Worm (Caenorhabditis elegans) whole organism, L4 larva: ENCODE measurements around the gene tax-4.

ENCODE experiments used
- D1046.2 ChIP-seq: fragments of 200-800 bp; sonication (Bioruptor generic); IDR thresholded peaks from 2 replicates; pipeline ENCODE4 v1.3.6; 2022; ENCODE audit warnings: missing genetic modification characterization, missing compliant biosample characterization
- F26F4.8 ChIP-seq: fragments of 200-800 bp; sonication (Bioruptor generic); conservative IDR thresholded peaks from 2 replicates; pipeline ENCODE4 v1.3.6; 2022; ENCODE audit warnings: missing genetic modification characterization, missing compliant biosample characterization
- R02D3.7 ChIP-seq: fragments of 150-350 bp; sonication (generic microtip); optimal IDR thresholded peaks from 3 replicates; lab custom pipeline; 2014; ENCODE audit warnings: missing biosample characterization, missing genetic modification characterization
- aha-1 ChIP-seq: fragments of 150-350 bp; peaks from one replicate; lab custom pipeline; 2014; ENCODE audit warnings: missing biosample characterization, missing genetic modification characterization
- ceh-62 ChIP-seq: sonication (generic microtip); optimal IDR thresholded peaks from 2 replicates; lab custom pipeline; 2017; ENCODE audit warnings: missing biosample characterization, missing genetic modification characterization
- ctbp-1 ChIP-seq: fragments of 200-800 bp; sonication (Bioruptor generic); IDR thresholded peaks from 2 replicates; pipeline ENCODE4 v1.3.6; 2022; ENCODE audit warnings: missing genetic modification reagents, missing genetic modification characterization, missing compliant biosample characterization
- daf-8 ChIP-seq: fragments of 200-800 bp; sonication (Bioruptor generic); IDR thresholded peaks from 2 replicates; pipeline ENCODE4 v1.3.6; 2022; ENCODE audit warnings: missing genetic modification characterization, missing compliant biosample characterization
- dmd-8 ChIP-seq: fragments of 200-800 bp; sonication (Bioruptor generic); IDR thresholded peaks from 2 replicates; pipeline ENCODE4 v1.3.6; 2022; ENCODE audit warnings: missing genetic modification characterization, missing compliant biosample characterization
- fos-1 ChIP-seq: fragments of 150-350 bp; optimal IDR thresholded peaks from 2 replicates; lab custom pipeline; 2014; ENCODE audit warnings: missing biosample characterization, missing genetic modification characterization
- hlh-11 ChIP-seq: fragments of 200-800 bp; sonication (Bioruptor generic); optimal IDR thresholded peaks from 2 replicates; lab custom pipeline; 2018; ENCODE audit warnings: mild to moderate bottlenecking, missing genetic modification characterization, missing compliant biosample characterization
- hlh-30 ChIP-seq: sonication (generic microtip); optimal IDR thresholded peaks from 2 replicates; lab custom pipeline; 2017; ENCODE audit warnings: antibody characterized with exemption, mild to moderate bottlenecking, missing genetic modification characterization, missing compliant biosample characterization; ENCODE audit not compliant: insufficient read depth
- hmg-1.1 ChIP-seq: fragments of 200-800 bp; sonication (Bioruptor generic); IDR thresholded peaks from 2 replicates; pipeline ENCODE4 v1.3.6; 2022; ENCODE audit warnings: missing genetic modification reagents, missing genetic modification characterization, missing compliant biosample characterization
- lim-7 ChIP-seq: fragments of 200-800 bp; sonication (Bioruptor generic); IDR thresholded peaks from 2 replicates; pipeline ENCODE4 v1.3.6; 2022; ENCODE audit warnings: missing genetic modification characterization, missing compliant biosample characterization
- lin-29 ChIP-seq: fragments of 200-800 bp; sonication (Bioruptor generic); IDR thresholded peaks from 2 replicates; pipeline ENCODE4 v1.3.6; 2022; ENCODE audit warnings: missing genetic modification reagents, missing genetic modification characterization, missing compliant biosample characterization
- lin-38 ChIP-seq: fragments of 200-800 bp; sonication (Bioruptor generic); IDR thresholded peaks from 2 replicates; pipeline ENCODE4 v1.3.6; 2022; ENCODE audit warnings: missing genetic modification reagents, missing genetic modification characterization, missing compliant biosample characterization
- lin-39 ChIP-seq: fragments of 150-350 bp; optimal IDR thresholded peaks from 2 replicates; lab custom pipeline; 2014; ENCODE audit warnings: missing biosample characterization, missing genetic modification reagents, missing genetic modification characterization
- lir-3 ChIP-seq: sonication (generic microtip); optimal IDR thresholded peaks from 2 replicates; lab custom pipeline; 2016; ENCODE audit warnings: mild to moderate bottlenecking, missing genetic modification characterization, missing compliant biosample characterization
- madf-9 ChIP-seq: fragments of 200-800 bp; sonication (Bioruptor generic); conservative IDR thresholded peaks from 2 replicates; pipeline ENCODE4 v1.3.6; 2022; ENCODE audit warnings: missing genetic modification reagents, missing genetic modification characterization, missing compliant biosample characterization
- mdl-1 ChIP-seq, 2 experiments: fragments of 150-350 bp in 1 of 2; sonication (generic microtip) in 1 of 2; optimal IDR thresholded peaks; 2 replicates each; lab custom pipeline; 2014 to 2017; ENCODE audit warnings: missing biosample characterization in 2 of 2, missing genetic modification characterization in 2 of 2
- nhr-11 ChIP-seq: fragments of 150-350 bp; optimal IDR thresholded peaks from 2 replicates; lab custom pipeline; 2014; ENCODE audit warnings: missing biosample characterization, missing genetic modification characterization
- nhr-237 ChIP-seq: sonication (generic microtip); optimal IDR thresholded peaks from 2 replicates; lab custom pipeline; 2017; ENCODE audit warnings: missing biosample characterization, missing genetic modification characterization
- nhr-25 ChIP-seq: sonication (generic microtip); optimal IDR thresholded peaks from 2 replicates; lab custom pipeline; 2017; ENCODE audit warnings: missing genetic modification characterization, mild to moderate bottlenecking, missing compliant biosample characterization, antibody characterized with exemption, moderate library complexity, borderline replicate concordance; ENCODE audit not compliant: insufficient read depth
- nhr-6 ChIP-seq: fragments of 150-350 bp; optimal IDR thresholded peaks from 2 replicates; lab custom pipeline; 2014; ENCODE audit warnings: missing biosample characterization, missing genetic modification characterization
- rbr-2 ChIP-seq: sonication (generic microtip); optimal IDR thresholded peaks from 2 replicates; lab custom pipeline; 2016; ENCODE audit warnings: missing genotype, missing genetic modification characterization, missing compliant biosample characterization
- saeg-2 ChIP-seq: fragments of 200-800 bp; sonication (Bioruptor generic); IDR thresholded peaks from 2 replicates; pipeline ENCODE4 v1.3.6; 2022; ENCODE audit warnings: missing genetic modification reagents, missing genetic modification characterization, missing compliant biosample characterization
- sdz-12 ChIP-seq: fragments of 200-800 bp; sonication (Bioruptor generic); optimal IDR thresholded peaks from 2 replicates; lab custom pipeline; 2018; ENCODE audit warnings: mild to moderate bottlenecking, missing genetic modification characterization, missing compliant biosample characterization
- snpc-4 ChIP-seq: fragments of 150-350 bp; optimal IDR thresholded peaks from 2 replicates; lab custom pipeline; 2014; ENCODE audit warnings: missing biosample characterization, missing genetic modification characterization
- unc-130 ChIP-seq: sonication (generic microtip); optimal IDR thresholded peaks from 2 replicates; lab custom pipeline; 2016; ENCODE audit warnings: missing genetic modification reagents, missing genetic modification characterization, missing compliant biosample characterization
- unc-62 ChIP-seq, 3 experiments: fragments of 150-350 bp in 1 of 3; sonication (generic microtip); optimal IDR thresholded peaks in 2 of 3; peaks in 1 of 3; 1 replicate in 1 of 3; 2 replicates in 2 of 3; lab custom pipeline; 2014 to 2017; ENCODE audit warnings: missing biosample characterization in 3 of 3, missing genetic modification characterization in 3 of 3, missing genetic modification reagents in 3 of 3, missing genotype in 1 of 3
- zag-1 ChIP-seq: fragments of 150-350 bp; optimal IDR thresholded peaks from 2 replicates; lab custom pipeline; 2014; ENCODE audit warnings: missing biosample characterization, missing genetic modification characterization
- zfp-2 ChIP-seq: sonication (generic microtip); optimal IDR thresholded peaks from 2 replicates; lab custom pipeline; 2016; ENCODE audit warnings: mild to moderate bottlenecking, missing genetic modification characterization, missing compliant biosample characterization
- zfp-3 ChIP-seq: fragments of 200-800 bp; sonication (Bioruptor generic); conservative IDR thresholded peaks from 2 replicates; pipeline ENCODE4 v1.3.6; 2022; ENCODE audit warnings: missing genetic modification reagents, missing genetic modification characterization, missing compliant biosample characterization
- zip-11 ChIP-seq: fragments of 200-800 bp; sonication (Bioruptor generic); IDR thresholded peaks from 2 replicates; pipeline ENCODE4 v1.3.6; 2022; ENCODE audit warnings: missing genetic modification characterization, missing compliant biosample characterization
- ztf-11 ChIP-seq: fragments of 150-350 bp; optimal IDR thresholded peaks from 2 replicates; lab custom pipeline; 2014; ENCODE audit warnings: missing biosample characterization, missing genetic modification characterization
- ztf-7 ChIP-seq: fragments of 150-350 bp; optimal IDR thresholded peaks from 2 replicates; lab custom pipeline; 2014; ENCODE audit warnings: missing biosample characterization, missing genetic modification characterization

tax-4 gene

ce11 chrIII:9201977-9202376 is 20.6 kb downstream of the tax-4 start:
- TF ChIP-seq hlh-30 (tag; lab: Kevin White, UChicago) (no peak), unc-62 (GFP tag; optimal IDR thresholded peaks at IDR 0.05 in 1 of 2; lab: Kevin White, UChicago) (peak in 1 of 2 experiments; percentile 92), unc-62 (tag; optimal IDR thresholded peaks at IDR 0.05; lab: Kevin White, UChicago) (no peak), zfp-2 (no peak), rbr-2 (tag; lab: Kevin White, UChicago) (no peak), nhr-6 (tag; lab: Kevin White, UChicago) (no peak)

ce11 chrIII:9206185-9206584 is 24.8 kb downstream of the tax-4 start, which contains the start of gene ZC84.1:
TSS of gene ZC84.1 (minus strand) at chrIII:9206285.
- TF ChIP-seq unc-130 = no peak
- no peak for TF ChIP-seq zag-1 (tag; lab: Kevin White, UChicago)
- no peak for TF ChIP-seq sdz-12 (GFP tag; lab: Kevin White, UChicago)
- TF ChIP-seq lin-39 (tag; lab: Kevin White, UChicago) = no peak
- no peak for TF ChIP-seq nhr-6 (tag; lab: Kevin White, UChicago)

- no peak for TF ChIP-seq nhr-11
- no peak for TF ChIP-seq aha-1 (tag; lab: Kevin White, UChicago)
- no peak for TF ChIP-seq saeg-2 (GFP tag; lab: Robert Waterston, UW)
- TF ChIP-seq zfp-3 (GFP tag; lab: Robert Waterston, UW) = no peak
- TF ChIP-seq hmg-1.1 (GFP tag; lab: Robert Waterston, UW) = no peak
- TF ChIP-seq ceh-62 = no peak
- TF ChIP-seq ctbp-1 (GFP tag; lab: Robert Waterston, UW) = no peak
- no peak for TF ChIP-seq lim-7 (GFP tag; lab: Robert Waterston, UW)
- no peak for TF ChIP-seq madf-9
- TF ChIP-seq mdl-1 (tag; optimal IDR thresholded peaks at IDR 0.05; lab: Kevin White, UChicago) = no peak
- no peak for TF ChIP-seq zip-11
- TF ChIP-seq daf-8 (GFP tag; lab: Robert Waterston, UW) = no peak
- TF ChIP-seq lir-3 (tag; lab: Kevin White, UChicago) = no peak
- TF ChIP-seq R02D3.7 (tag; lab: Kevin White, UChicago) = no peak
- no peak for TF ChIP-seq nhr-25 (tag; lab: Kevin White, UChicago)
- no peak for TF ChIP-seq zag-1 (tag; lab: Kevin White, UChicago)
- TF ChIP-seq snpc-4 = no peak
- no peak for TF ChIP-seq ztf-11 (tag; lab: Kevin White, UChicago)
Observed at ce11 chrIII:9215367-9215766, 34.0 kb downstream of the tax-4 start, which contains the start of gene npr-29. TSS of gene npr-29 (minus strand) at chrIII:9215467.

ce11 chrIII:9224986-9225385 is 43.6 kb downstream of the tax-4 start:
- no peak for TF ChIP-seq dmd-8 (GFP tag; lab: Robert Waterston, UW)
- no peak for TF ChIP-seq lin-38 (GFP tag; lab: Robert Waterston, UW)
- no peak for TF ChIP-seq daf-8 (GFP tag; lab: Robert Waterston, UW)
- no peak for TF ChIP-seq zfp-2
- no peak for TF ChIP-seq lin-29 (GFP tag; lab: Robert Waterston, UW)
- TF ChIP-seq R02D3.7 (tag; lab: Kevin White, UChicago) = no peak
- no peak for TF ChIP-seq madf-9
- TF ChIP-seq fos-1 (tag; lab: Kevin White, UChicago) = no peak
- no peak for TF ChIP-seq ztf-7 (tag; lab: Kevin White, UChicago)
- no peak for TF ChIP-seq nhr-237 (tag; lab: Kevin White, UChicago)
- TF ChIP-seq hlh-11 (tag; lab: Kevin White, UChicago) = no peak
- no peak for TF ChIP-seq lim-7 (GFP tag; lab: Robert Waterston, UW)
- no peak for TF ChIP-seq D1046.2 (GFP tag; lab: Robert Waterston, UW)
- no peak for TF ChIP-seq F26F4.8 (GFP tag; lab: Robert Waterston, UW)
